Worm (Caenorhabditis elegans): Measurements from ENCODE around the gene scb-1.

scb-1 gene

DNA sequence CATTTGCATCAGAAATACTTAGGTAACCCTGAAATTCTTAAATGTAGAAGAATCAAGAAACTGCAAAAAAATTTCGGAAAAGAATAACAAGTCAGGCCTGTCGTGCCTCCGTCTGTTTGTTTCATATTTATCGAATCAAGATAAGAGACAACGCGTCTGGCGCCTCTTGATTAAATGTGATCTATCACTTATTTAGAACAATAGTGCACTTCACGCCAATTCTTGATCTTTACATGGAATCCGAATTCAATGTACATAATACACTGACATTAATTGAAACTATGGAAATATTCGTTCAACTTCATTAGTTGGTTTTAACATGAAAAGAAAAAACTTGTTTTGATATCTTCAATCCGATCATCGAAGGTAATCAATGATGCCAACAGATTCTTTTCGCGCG lies 3.0 kb upstream of the scb-1 start, which contains the start of gene mboa-2 (continued):
- peak; percentile 3 for TF ChIP-seq lir-3 (tag; optimal IDR thresholded peaks at IDR 0.05; ENCODE audit: poor library complexity)

DNA sequence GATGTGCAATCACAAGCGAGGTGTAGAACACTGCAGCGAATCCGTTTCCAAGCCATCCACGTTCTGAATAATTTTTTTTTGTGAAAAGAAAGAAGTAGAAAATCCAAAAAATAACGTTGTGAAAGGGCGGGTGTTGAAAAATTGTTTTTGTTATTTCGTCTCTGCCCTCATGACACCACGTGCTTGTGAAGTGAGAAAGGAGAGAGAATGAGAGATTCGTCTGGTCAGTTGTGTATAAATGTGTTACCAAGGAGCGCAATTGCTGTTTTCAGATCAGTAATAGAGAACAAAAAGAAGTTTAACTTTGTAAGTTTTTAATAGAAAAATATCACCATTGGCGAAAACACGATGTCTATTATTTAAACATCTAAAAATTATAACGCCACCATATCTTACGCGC lies 1.7 kb upstream of the scb-1 start:
- TF ChIP-seq nhr-28 (tag; optimal IDR thresholded peaks at IDR 0.05): no peak
- no peak for TF ChIP-seq Y116A8C.19 (tag; optimal IDR thresholded peaks at IDR 0.05; ENCODE audit: borderline replicate concordance)
- TF ChIP-seq jun-1 (tag; optimal IDR thresholded peaks at IDR 0.05): no peak
- TF ChIP-seq dpl-1 (GFP tag; optimal IDR thresholded peaks at IDR 0.05): peak in 2 of 3 experiments; percentile 30 to 63
- peak; percentile 67 for TF ChIP-seq nhr-71 (tag; optimal IDR thresholded peaks at IDR 0.05)
- TF ChIP-seq unc-30 (tag; optimal IDR thresholded peaks at IDR 0.05): no peak
- TF ChIP-seq zag-1 (tag; optimal IDR thresholded peaks at IDR 0.05): no peak
- no peak for TF ChIP-seq irx-1 (tag; optimal IDR thresholded peaks at IDR 0.05)
- TF ChIP-seq pax-3 (tag; optimal IDR thresholded peaks at IDR 0.05): no peak
- TF ChIP-seq C16A3.4 (tag; optimal IDR thresholded peaks at IDR 0.05): peak; percentile 58
- TF ChIP-seq F16B12.6 (tag; optimal IDR thresholded peaks at IDR 0.05): no peak
- TF ChIP-seq mef-2 (tag; optimal IDR thresholded peaks at IDR 0.05): no peak
- TF ChIP-seq rnt-1 (tag; optimal IDR thresholded peaks at IDR 0.05): peak; percentile 25
- no peak for TF ChIP-seq unc-86 (tag; optimal IDR thresholded peaks at IDR 0.05)
- peak; percentile 41 to 43 for TF ChIP-seq efl-1 (optimal IDR thresholded peaks at IDR 0.05)
- peak in 1 of 2 experiments; percentile 36 for TF ChIP-seq efl-1 (GFP tag; optimal IDR thresholded peaks at IDR 0.05 in 1 of 2)
- TF ChIP-seq lin-14 (GFP tag; optimal IDR thresholded peaks at IDR 0.05): peak; percentile 83
- peak; percentile 74 for TF ChIP-seq snu-23 (GFP tag; optimal IDR thresholded peaks at IDR 0.05)
- peak in 1 of 2 experiments; percentile 84 for TF ChIP-seq mdl-1 (tag; optimal IDR thresholded peaks at IDR 0.05)
- TF ChIP-seq nhr-19 (GFP tag; conservative IDR thresholded peaks at IDR 0.05): peak; percentile 23; the same call in 1 of the 2 replicates
- no peak for TF ChIP-seq nhr-85 (tag)
- peak; percentile 44 to 65 for TF ChIP-seq lsy-2 (tag; optimal IDR thresholded peaks at IDR 0.05)
- no peak for TF ChIP-seq elt-2 (tag; optimal IDR thresholded peaks at IDR 0.05)
- no peak for TF ChIP-seq egl-27 (tag; optimal IDR thresholded peaks at IDR 0.05)
- TF ChIP-seq skn-1 (tag; optimal IDR thresholded peaks at IDR 0.05): peak; percentile 57
- TF ChIP-seq mep-1 (tag; optimal IDR thresholded peaks at IDR 0.05): peak; percentile 56
- no peak for TF ChIP-seq nhr-90 (tag; optimal IDR thresholded peaks at IDR 0.05; ENCODE audit: poor library complexity)
- peak; percentile 38 for TF ChIP-seq lir-3 (tag; optimal IDR thresholded peaks at IDR 0.05; ENCODE audit: poor library complexity)
- peak; percentile 48 for TF ChIP-seq unc-130 (tag; optimal IDR thresholded peaks at IDR 0.05)
- no peak for TF ChIP-seq pqm-1 (tag; optimal IDR thresholded peaks at IDR 0.05)
- TF ChIP-seq lin-13 (GFP tag; optimal IDR thresholded peaks at IDR 0.05): no peak
- TF ChIP-seq hlh-4 (tag; optimal IDR thresholded peaks at IDR 0.05): no peak
- no peak for TF ChIP-seq ama-1 (optimal IDR thresholded peaks at IDR 0.05)
- no peak for TF ChIP-seq nhr-84 (tag; optimal IDR thresholded peaks at IDR 0.05)
- TF ChIP-seq aly-2 (tag; optimal IDR thresholded peaks at IDR 0.05): no peak
- TF ChIP-seq dsc-1 (tag; optimal IDR thresholded peaks at IDR 0.05): no peak
- no peak for TF ChIP-seq C04F5.9 (tag; optimal IDR thresholded peaks at IDR 0.05)
- TF ChIP-seq nhr-76 (tag; optimal IDR thresholded peaks at IDR 0.05): no peak
- no peak for TF ChIP-seq ets-5 (GFP tag; IDR thresholded peaks at IDR 0.05)
- no peak for TF ChIP-seq ceh-88 (GFP tag; IDR thresholded peaks at IDR 0.05)
- no peak for TF ChIP-seq ztf-11 (tag; optimal IDR thresholded peaks at IDR 0.05)
- TF ChIP-seq snpc-4 (tag; optimal IDR thresholded peaks at IDR 0.05): no peak
- peak; percentile 24 for TF ChIP-seq swsn-7 (tag; optimal IDR thresholded peaks at IDR 0.05)
- peak; percentile 49 for TF ChIP-seq nhr-20 (tag; optimal IDR thresholded peaks at IDR 0.05)
- no peak for TF ChIP-seq hpl-2 (GFP tag; optimal IDR thresholded peaks at IDR 0.05)
- TF ChIP-seq lin-15B (tag; optimal IDR thresholded peaks at IDR 0.05): peak; percentile 4
- TF ChIP-seq fkh-8 (tag; optimal IDR thresholded peaks at IDR 0.05): peak; percentile 31
- peak; percentile 56 for TF ChIP-seq blmp-1 (tag; optimal IDR thresholded peaks at IDR 0.05)
- peak in 1 of 3 experiments; percentile 24 for TF ChIP-seq ceh-82 (tag; optimal IDR thresholded peaks at IDR 0.05)
- no peak for TF ChIP-seq fkh-10 (GFP tag; optimal IDR thresholded peaks at IDR 0.05)
- TF ChIP-seq ceh-63 (GFP tag; optimal IDR thresholded peaks at IDR 0.05): no peak
- peak; percentile 32 to 66 for TF ChIP-seq lin-35 (GFP tag; optimal IDR thresholded peaks at IDR 0.05)

Measured in whole organism, L1 larva.